Fruit fly (Drosophila melanogaster) whole organism, prepupa: ENCODE data around the gene CG4456.

Experiments used
- Blimp-1 ChIP-seq: fragments of 200-800 bp; sonication (Bioruptor generic); optimal IDR thresholded peaks from 3 replicates; lab custom pipeline; 2017; ENCODE audit warnings: missing biosample characterization, missing genetic modification characterization, mild to moderate bottlenecking, moderate library complexity, missing genetic modification reagents
- CG11762 ChIP-seq: fragments of 200-800 bp; sonication (Bioruptor generic); optimal IDR thresholded peaks from 3 replicates; lab custom pipeline; 2016; ENCODE audit warnings: missing biosample characterization, missing genetic modification characterization; ENCODE audit not compliant: insufficient read depth
- CG11902 ChIP-seq: fragments of 200-800 bp; sonication (Bioruptor generic); optimal IDR thresholded peaks from 3 replicates; lab custom pipeline; 2016; ENCODE audit warnings: missing biosample characterization, missing genetic modification characterization
- CG16779 ChIP-seq: fragments of 200-800 bp; sonication (Bioruptor generic); optimal IDR thresholded peaks from 3 replicates; lab custom pipeline; 2017; ENCODE audit warnings: missing biosample characterization, mild to moderate bottlenecking, missing genetic modification characterization
- CG4318 ChIP-seq: fragments of 200-800 bp; sonication (Bioruptor generic); optimal IDR thresholded peaks from 3 replicates; lab custom pipeline; 2017; ENCODE audit warnings: missing biosample characterization, mild to moderate bottlenecking, missing genetic modification characterization
- CG9139 ChIP-seq: fragments of 200-800 bp; sonication (Bioruptor generic); optimal IDR thresholded peaks from 3 replicates; lab custom pipeline; 2017; ENCODE audit warnings: missing biosample characterization, mild to moderate bottlenecking, missing genetic modification characterization
- Eip75B ChIP-seq: fragments of 200-800 bp; sonication (Bioruptor generic); optimal IDR thresholded peaks from 3 replicates; lab custom pipeline; 2016; ENCODE audit warnings: missing biosample characterization, missing genetic modification characterization
- Gug ChIP-seq: fragments of 200-800 bp; sonication (Bioruptor generic); IDR thresholded peaks from 2 replicates; pipeline ENCODE4 v1.3.6; 2022; ENCODE audit warnings: missing biosample characterization, missing genetic modification characterization
- Sox14 ChIP-seq: fragments of 200-800 bp; sonication (Bioruptor generic); optimal IDR thresholded peaks from 3 replicates; lab custom pipeline; 2016; ENCODE audit warnings: missing biosample characterization, missing genetic modification characterization
- acj6 ChIP-seq: fragments of 200-800 bp; sonication (Bioruptor generic); optimal IDR thresholded peaks from 3 replicates; lab custom pipeline; 2016; ENCODE audit warnings: missing biosample characterization, missing genetic modification characterization
- cyc ChIP-seq: fragments of 200-800 bp; sonication (Bioruptor generic); optimal IDR thresholded peaks from 3 replicates; lab custom pipeline; 2016; ENCODE audit warnings: missing biosample characterization, missing genetic modification characterization
- pdm3 ChIP-seq: fragments of 200-800 bp; sonication (Bioruptor generic); optimal IDR thresholded peaks from 3 replicates; lab custom pipeline; 2016; ENCODE audit warnings: missing biosample characterization, missing genetic modification characterization
- salr ChIP-seq, 2 experiments: fragments of 200-800 bp; sonication (Bioruptor generic); optimal IDR thresholded peaks; 3 replicates each; lab custom pipeline; 2016 to 2018; ENCODE audit warnings: missing biosample characterization in 2 of 2, missing genetic modification characterization in 2 of 2, mild to moderate bottlenecking in 1 of 2
- topi ChIP-seq: fragments of 200-800 bp; sonication (Bioruptor generic); optimal IDR thresholded peaks from 3 replicates; lab custom pipeline; 2016; ENCODE audit warnings: missing biosample characterization, missing genetic modification characterization

Gene CG4456

DNA sequence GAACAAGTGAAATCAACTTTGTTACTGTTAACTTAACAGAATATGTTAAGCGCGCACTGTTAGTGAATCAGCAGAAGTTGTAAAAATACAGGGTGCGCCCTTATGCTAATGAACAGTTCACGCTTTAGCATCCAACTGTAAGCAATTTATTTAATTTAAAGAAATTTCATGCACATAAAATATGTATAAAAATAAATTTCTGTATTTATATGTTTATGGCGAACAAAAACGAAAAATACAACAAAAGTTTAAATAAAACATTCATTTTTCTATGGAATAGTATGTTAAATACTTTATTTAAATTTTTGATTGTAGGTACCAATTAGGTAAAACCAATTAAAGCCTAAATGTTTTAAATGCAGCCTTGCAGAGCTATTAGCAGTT lies 52.0 kb downstream of the CG4456 start (continued):
- no peak for TF ChIP-seq Blimp-1 (GFP tag; lab: Kevin White, UChicago)
- no peak for TF ChIP-seq salr (GFP tag; optimal IDR thresholded peaks at IDR 0.05; lab: Kevin White, UChicago)
- TF ChIP-seq topi (GFP tag; lab: Kevin White, UChicago) = no peak
- TF ChIP-seq CG11762 (GFP tag; lab: Kevin White, UChicago) = no peak
- no peak for TF ChIP-seq CG4318
- TF ChIP-seq CG16779 (tag; lab: Kevin White, UChicago) = no peak
- TF ChIP-seq cyc (GFP tag; lab: Kevin White, UChicago) = no peak
- no peak for TF ChIP-seq CG9139
- TF ChIP-seq acj6 (GFP tag; lab: Kevin White, UChicago) = peak; percentile 11
- peak; percentile 27 for TF ChIP-seq Eip75B
- no peak for TF ChIP-seq Gug (GFP tag; lab: Robert Waterston, UW)
- no peak for TF ChIP-seq CG11902
- TF ChIP-seq pdm3 = peak; percentile 10
- TF ChIP-seq Sox14 (GFP tag; lab: Kevin White, UChicago) = peak; percentile 7
- TF ChIP-seq, all 60 proteins: peak for 25
